Fruit fly (Drosophila melanogaster) whole organism, prepupa: ENCODE results near the gene CG10064.

Source experiments
- CG10631 ChIP-seq: fragments of 200-800 bp; sonication (Bioruptor generic); optimal IDR thresholded peaks from 2 replicates; lab custom pipeline; 2016; ENCODE audit warnings: missing biosample characterization, missing genetic modification characterization
- CG11902 ChIP-seq: fragments of 200-800 bp; sonication (Bioruptor generic); optimal IDR thresholded peaks from 3 replicates; lab custom pipeline; 2016; ENCODE audit warnings: missing biosample characterization, missing genetic modification characterization
- CG15336 ChIP-seq: fragments of 200-800 bp; sonication (Bioruptor generic); IDR thresholded peaks from 2 replicates; pipeline ENCODE4 v1.3.6; 2022; ENCODE audit warnings: missing biosample characterization, missing genetic modification characterization
- CG16779 ChIP-seq: fragments of 200-800 bp; sonication (Bioruptor generic); optimal IDR thresholded peaks from 3 replicates; lab custom pipeline; 2017; ENCODE audit warnings: missing biosample characterization, mild to moderate bottlenecking, missing genetic modification characterization
- CG3032 ChIP-seq: fragments of 200-800 bp; optimal IDR thresholded peaks from 2 replicates; lab custom pipeline; 2019; ENCODE audit warnings: missing biosample characterization, mild to moderate bottlenecking, missing genetic modification characterization, moderate library complexity
- CG3919 ChIP-seq: fragments of 200-800 bp; sonication (Bioruptor generic); optimal IDR thresholded peaks from 3 replicates; lab custom pipeline; 2016; ENCODE audit warnings: missing biosample characterization, missing genetic modification characterization
- CG6276 ChIP-seq: fragments of 200-800 bp; sonication (Bioruptor generic); optimal IDR thresholded peaks from 2 replicates; lab custom pipeline; 2017; ENCODE audit warnings: missing biosample characterization, mild to moderate bottlenecking, missing genetic modification characterization
- CG6792 ChIP-seq: fragments of 200-800 bp; sonication (Bioruptor generic); optimal IDR thresholded peaks from 3 replicates; lab custom pipeline; 2016; ENCODE audit warnings: missing biosample characterization, missing genetic modification characterization
- CG6808 ChIP-seq: fragments of 200-800 bp; sonication (Bioruptor generic); optimal IDR thresholded peaks from 3 replicates; lab custom pipeline; 2017; ENCODE audit warnings: missing biosample characterization, missing genetic modification characterization, mild to moderate bottlenecking, moderate library complexity, missing genetic modification reagents
- CG6854 ChIP-seq: fragments of 200-800 bp; sonication (Bioruptor generic); optimal IDR thresholded peaks from 2 replicates; lab custom pipeline; 2017; ENCODE audit warnings: missing biosample characterization, mild to moderate bottlenecking, missing genetic modification characterization
- CG7368 ChIP-seq: fragments of 200-800 bp; sonication (Bioruptor generic); optimal IDR thresholded peaks from 3 replicates; lab custom pipeline; 2016; ENCODE audit warnings: missing biosample characterization, missing genetic modification characterization
- CG8119 ChIP-seq: fragments of 200-800 bp; sonication (Bioruptor generic); IDR thresholded peaks from 3 replicates; pipeline ENCODE4 v1.3.6; 2022; ENCODE audit warnings: missing biosample characterization, missing genetic modification characterization
- CG8632 ChIP-seq: fragments of 200-800 bp; sonication (Bioruptor generic); optimal IDR thresholded peaks from 3 replicates; lab custom pipeline; 2016; ENCODE audit warnings: missing biosample characterization, missing genetic modification characterization
- CG9139 ChIP-seq: fragments of 200-800 bp; sonication (Bioruptor generic); optimal IDR thresholded peaks from 3 replicates; lab custom pipeline; 2017; ENCODE audit warnings: missing biosample characterization, mild to moderate bottlenecking, missing genetic modification characterization
- Eip75B ChIP-seq: fragments of 200-800 bp; sonication (Bioruptor generic); optimal IDR thresholded peaks from 3 replicates; lab custom pipeline; 2016; ENCODE audit warnings: missing biosample characterization, missing genetic modification characterization
- Eip78C ChIP-seq: fragments of 200-800 bp; sonication (Bioruptor generic); peaks from one replicate; lab custom pipeline; 2016; ENCODE audit warnings: missing biosample characterization, missing genetic modification characterization
- Hr38 ChIP-seq: sonication (Bioruptor generic); optimal IDR thresholded peaks from 2 replicates; lab custom pipeline; 2016; ENCODE audit warnings: missing biosample characterization, missing genetic modification characterization
- Hr39 ChIP-seq: fragments of 200-800 bp; sonication (Bioruptor generic); optimal IDR thresholded peaks from 2 replicates; lab custom pipeline; 2016; ENCODE audit warnings: missing biosample characterization, missing genetic modification characterization
- Smox ChIP-seq: fragments of 200-800 bp; sonication (Bioruptor generic); optimal IDR thresholded peaks from 3 replicates; lab custom pipeline; 2016; ENCODE audit warnings: missing biosample characterization, missing genetic modification characterization
- Sox14 ChIP-seq: fragments of 200-800 bp; sonication (Bioruptor generic); optimal IDR thresholded peaks from 3 replicates; lab custom pipeline; 2016; ENCODE audit warnings: missing biosample characterization, missing genetic modification characterization
- Sox15 ChIP-seq: fragments of 200-800 bp; sonication (Bioruptor generic); optimal IDR thresholded peaks from 3 replicates; lab custom pipeline; 2016; ENCODE audit warnings: missing biosample characterization, missing genetic modification characterization
- achi ChIP-seq: fragments of 200-800 bp; sonication (Bioruptor generic); optimal IDR thresholded peaks from 3 replicates; lab custom pipeline; 2016; ENCODE audit warnings: missing biosample characterization, missing genetic modification characterization
- acj6 ChIP-seq: fragments of 200-800 bp; sonication (Bioruptor generic); optimal IDR thresholded peaks from 3 replicates; lab custom pipeline; 2016; ENCODE audit warnings: missing biosample characterization, missing genetic modification characterization
- dac ChIP-seq: fragments of 200-800 bp; sonication (Bioruptor generic); optimal IDR thresholded peaks from 2 replicates; lab custom pipeline; 2017; ENCODE audit warnings: missing biosample characterization, mild to moderate bottlenecking, missing genetic modification characterization
- dsx ChIP-seq: fragments of 200-800 bp; optimal IDR thresholded peaks from 3 replicates; lab custom pipeline; 2019; ENCODE audit warnings: missing biosample characterization, mild to moderate bottlenecking, missing genetic modification characterization, moderate library complexity; ENCODE audit not compliant: poor library complexity, severe bottlenecking
- esn ChIP-seq: fragments of 200-800 bp; sonication (Bioruptor generic); optimal IDR thresholded peaks from 2 replicates; lab custom pipeline; 2016; ENCODE audit warnings: missing biosample characterization, mild to moderate bottlenecking, missing genetic modification characterization, moderate library complexity
- fd59A ChIP-seq: fragments of 200-800 bp; sonication (Bioruptor generic); optimal IDR thresholded peaks from 2 replicates; lab custom pipeline; 2017; ENCODE audit warnings: missing biosample characterization, mild to moderate bottlenecking, missing genetic modification characterization, missing genetic modification reagents
- fd85E ChIP-seq: fragments of 200-800 bp; sonication (Bioruptor generic); optimal IDR thresholded peaks from 3 replicates; lab custom pipeline; 2016; ENCODE audit warnings: missing biosample characterization, missing genetic modification characterization
- lz ChIP-seq: fragments of 200-800 bp; sonication (Bioruptor generic); optimal IDR thresholded peaks from 3 replicates; lab custom pipeline; 2016; ENCODE audit warnings: missing biosample characterization, missing genetic modification characterization
- ss ChIP-seq, 2 experiments: fragments of 200-800 bp; sonication (Bioruptor generic); optimal IDR thresholded peaks; 2 replicates in 1 of 2; 3 replicates in 1 of 2; lab custom pipeline; 2017 to 2018; ENCODE audit warnings: mild to moderate bottlenecking in 2 of 2, missing biosample characterization in 2 of 2, missing genetic modification characterization in 2 of 2, moderate library complexity in 1 of 2
- svp ChIP-seq: fragments of 200-800 bp; sonication (Bioruptor generic); peaks from one replicate; lab custom pipeline; 2016; ENCODE audit warnings: missing biosample characterization, missing genetic modification characterization
- topi ChIP-seq: fragments of 200-800 bp; sonication (Bioruptor generic); optimal IDR thresholded peaks from 3 replicates; lab custom pipeline; 2016; ENCODE audit warnings: missing biosample characterization, missing genetic modification characterization

CG10064 gene

dm6 chr3L:6931850-6932249, 35.8 kb downstream of the CG10064 start, which contains the start of gene CG45413:
CG45413 (minus strand) TSS chr3L:6931950.
- TF ChIP-seq CG16779, result no peak
- no peak for TF ChIP-seq topi (GFP tag; lab: Kevin White, UChicago)
- TF ChIP-seq Hr38, result no peak
- no peak for TF ChIP-seq fd59A (GFP tag; lab: Kevin White, UChicago)
- no peak for TF ChIP-seq Smox (GFP tag; lab: Kevin White, UChicago)
- TF ChIP-seq Hr39, result no peak
- no peak for TF ChIP-seq dsx
- TF ChIP-seq ss (GFP tag; optimal IDR thresholded peaks at IDR 0.05; lab: Kevin White, UChicago), result no peak
- no peak for TF ChIP-seq CG8632 (GFP tag; lab: Kevin White, UChicago)
- TF ChIP-seq Sox15 (GFP tag; lab: Kevin White, UChicago), result no peak
- no peak for TF ChIP-seq esn
- TF ChIP-seq CG3919, result no peak
- no peak for TF ChIP-seq CG15336
- TF ChIP-seq lz (GFP tag; lab: Kevin White, UChicago), result no peak
- TF ChIP-seq Sox14 (GFP tag; lab: Kevin White, UChicago), result no peak
- TF ChIP-seq CG11902 (GFP tag; lab: Kevin White, UChicago), result no peak
- TF ChIP-seq achi (GFP tag; lab: Kevin White, UChicago), result no peak
- TF ChIP-seq Eip78C (GFP tag; lab: Kevin White, UChicago), result no peak

- TF ChIP-seq fd85E (GFP tag; lab: Kevin White, UChicago), result no peak
- TF ChIP-seq acj6, result no peak
- TF ChIP-seq Eip78C (GFP tag; lab: Kevin White, UChicago), result peak; percentile 48
Observed at dm6 chr3L:6925843-6926242, 41.9 kb downstream of the CG10064 start.

dm6 chr3L:6919213-6919612, 48.5 kb downstream of the CG10064 start:
- TF ChIP-seq CG3919, result no peak
- no peak for TF ChIP-seq CG6276 (GFP tag; lab: Kevin White, UChicago)
- TF ChIP-seq Eip75B (GFP tag; lab: Kevin White, UChicago), result no peak
- TF ChIP-seq Eip78C (GFP tag; lab: Kevin White, UChicago), result no peak
- TF ChIP-seq CG10631 (GFP tag; lab: Kevin White, UChicago), result no peak
- TF ChIP-seq Hr39, result no peak
- TF ChIP-seq dsx, result no peak
- TF ChIP-seq svp (GFP tag; lab: Kevin White, UChicago), result no peak
- TF ChIP-seq CG6854 (GFP tag; lab: Kevin White, UChicago), result no peak
- no peak for TF ChIP-seq CG9139 (GFP tag; lab: Kevin White, UChicago)
- no peak for TF ChIP-seq CG3032
- no peak for TF ChIP-seq CG7368 (GFP tag; lab: Kevin White, UChicago)
- TF ChIP-seq CG6792, result no peak
- TF ChIP-seq ss (GFP tag; optimal IDR thresholded peaks at IDR 0.05; lab: Kevin White, UChicago), result no peak
- TF ChIP-seq CG8119 (GFP tag; lab: Robert Waterston, UW), result no peak
- TF ChIP-seq lz (GFP tag; lab: Kevin White, UChicago), result no peak
- no peak for TF ChIP-seq Sox14 (GFP tag; lab: Kevin White, UChicago)
- no peak for TF ChIP-seq dac
- TF ChIP-seq acj6, result no peak
- TF ChIP-seq CG6808, result no peak
